Worm (Caenorhabditis elegans): Measurements from ENCODE around the gene C37H5.14.
A peak's percentile ranks its signal among the peaks of the same experiment; 100 is the strongest.

C37H5.14 gene

DNA sequence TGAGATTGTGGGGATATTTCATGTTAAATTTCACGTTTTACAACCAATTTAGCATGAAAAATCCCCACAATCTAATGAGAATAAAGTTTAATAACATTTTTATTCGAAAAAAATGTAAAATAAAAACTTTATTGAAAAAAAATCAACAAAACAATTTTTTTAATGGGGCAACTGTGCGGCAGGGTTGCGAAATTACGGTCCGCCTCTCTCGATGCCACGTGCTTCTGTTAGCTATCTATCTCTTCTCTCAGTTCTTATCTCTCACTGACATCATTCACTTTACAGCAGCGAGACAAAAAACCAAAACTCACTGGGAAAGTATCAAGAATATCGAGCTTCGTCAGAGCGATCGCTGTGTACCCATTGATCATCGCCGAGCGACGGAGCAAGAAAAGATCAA, 13.6 kb downstream of the C37H5.14 start:
- TF ChIP-seq ztf-4 (tag; optimal IDR thresholded peaks at IDR 0.05) (peak; percentile 50), fos-1 (tag; optimal IDR thresholded peaks at IDR 0.05) (peak; percentile 15), mab-5 (tag; optimal IDR thresholded peaks at IDR 0.05) (no peak), nhr-25 (tag; optimal IDR thresholded peaks at IDR 0.05) (peak; percentile 32), lsy-2 (tag; optimal IDR thresholded peaks at IDR 0.05) (peak in 1 of 2 experiments; percentile 12), lin-13 (GFP tag; optimal IDR thresholded peaks at IDR 0.05) (no peak), mdl-1 (tag; optimal IDR thresholded peaks at IDR 0.05) (peak in 1 of 2 experiments; percentile 22), crh-2 (tag; optimal IDR thresholded peaks at IDR 0.05) (peak; percentile 28), C34F6.9 (tag; optimal IDR thresholded peaks at IDR 0.05) (peak; percentile 10), nhr-129 (tag; optimal IDR thresholded peaks at IDR 0.05) (peak; percentile 38)

DNA sequence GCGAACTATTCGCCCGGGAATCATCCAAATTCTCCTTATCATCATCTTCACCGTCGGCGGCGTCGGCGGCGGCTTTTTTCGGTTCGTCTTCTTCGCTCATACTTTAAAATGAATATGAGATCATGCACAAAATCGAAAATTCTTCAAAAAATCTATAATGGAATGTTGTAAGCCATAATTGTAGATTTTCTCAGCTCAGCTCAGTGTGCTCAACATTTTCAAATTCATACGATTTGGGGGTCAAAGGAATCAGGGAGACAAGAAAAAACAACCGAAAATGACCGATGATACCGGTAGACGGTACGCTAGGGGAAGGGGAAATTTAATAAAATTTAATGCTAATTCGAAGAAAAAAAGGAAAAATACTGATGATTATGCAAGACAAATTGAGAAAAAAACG, 15.6 kb downstream of the C37H5.14 start, which contains the start of gene ccep-97:
ccep-97 (minus strand) TSS at position 101 of the 400 bp plus-strand sequence.
- TF ChIP-seq lin-13 (GFP tag; optimal IDR thresholded peaks at IDR 0.05) (no peak), elt-1 (tag; optimal IDR thresholded peaks at IDR 0.05) (no peak), sma-3 (GFP tag; optimal IDR thresholded peaks at IDR 0.05) (no peak), blmp-1 (tag; optimal IDR thresholded peaks at IDR 0.05; ENCODE audit: insufficient read depth) (no peak), ztf-11 (tag; optimal IDR thresholded peaks at IDR 0.05) (no peak)

DNA sequence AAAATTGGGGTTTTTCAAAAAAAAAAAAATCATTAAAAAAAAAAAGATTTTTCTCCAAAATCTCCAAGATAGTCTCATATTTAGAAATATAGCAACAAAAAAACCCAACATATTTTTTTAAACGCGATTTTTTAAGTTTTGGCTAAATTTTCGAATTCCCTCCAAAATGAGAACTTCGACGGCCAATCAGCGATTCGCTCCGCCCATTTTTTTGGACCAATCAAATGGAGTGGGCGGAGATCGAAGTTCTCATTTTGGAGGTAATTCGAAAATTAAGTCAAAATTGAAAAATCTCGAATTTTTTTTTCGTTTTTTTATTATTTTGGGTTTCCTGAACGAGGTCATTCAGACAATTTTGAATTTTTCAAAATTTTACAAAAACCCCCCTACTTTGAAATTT, 20.4 kb downstream of the C37H5.14 start:
- TF ChIP-seq nhr-23 (tag; optimal IDR thresholded peaks at IDR 0.05) (no peak), blmp-1 (tag; optimal IDR thresholded peaks at IDR 0.05; ENCODE audit: insufficient read depth) (no peak), ama-1 (optimal IDR thresholded peaks at IDR 0.05) (no peak), mab-5 (tag; optimal IDR thresholded peaks at IDR 0.05) (no peak), sma-3 (GFP tag; optimal IDR thresholded peaks at IDR 0.05) (no peak), F13H6.1 (tag; optimal IDR thresholded peaks at IDR 0.05) (no peak), mdl-1 (tag; optimal IDR thresholded peaks at IDR 0.05) (no peak), ztf-4 (tag; optimal IDR thresholded peaks at IDR 0.05) (no peak), elt-1 (tag; optimal IDR thresholded peaks at IDR 0.05) (no peak), ztf-1 (GFP tag; conservative IDR thresholded peaks at IDR 0.05) (no peak), lin-39 (tag; optimal IDR thresholded peaks at IDR 0.05) (no peak), peb-1 (tag; optimal IDR thresholded peaks at IDR 0.05) (no peak), lin-11 (tag; optimal IDR thresholded peaks at IDR 0.05) (no peak), egl-27 (tag; optimal IDR thresholded peaks at IDR 0.05) (no peak), nhr-237 (tag; optimal IDR thresholded peaks at IDR 0.05) (no peak)

DNA sequence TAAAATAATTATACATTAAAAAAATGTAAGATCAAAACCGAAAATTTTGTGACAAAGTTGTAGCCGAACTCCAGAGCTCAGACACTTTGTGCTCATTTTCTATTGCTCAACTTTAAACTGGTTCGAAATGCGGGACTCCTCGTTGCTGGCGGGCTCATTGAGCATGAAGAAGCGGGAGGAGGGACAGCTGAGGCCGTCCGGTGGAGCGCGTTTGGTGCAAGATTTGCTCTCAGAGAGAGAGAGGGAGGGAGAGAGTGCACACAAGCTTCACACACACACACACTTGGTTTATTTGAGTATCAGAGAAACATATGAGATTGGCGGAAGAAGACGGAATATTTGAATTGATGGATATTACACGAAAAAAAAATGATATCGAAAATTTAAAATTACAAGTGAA, 23.5 kb downstream of the C37H5.14 start:
- TF ChIP-seq nhr-25 (tag; optimal IDR thresholded peaks at IDR 0.05), result no peak
- TF ChIP-seq nhr-21 (tag; optimal IDR thresholded peaks at IDR 0.05), result no peak
- TF ChIP-seq crh-2 (tag; optimal IDR thresholded peaks at IDR 0.05), result peak; percentile 8
- TF ChIP-seq Y55F3AM.14 (GFP tag; optimal IDR thresholded peaks at IDR 0.05), result peak; percentile 31
- TF ChIP-seq ceh-16 (tag; optimal IDR thresholded peaks at IDR 0.05), result no peak
- no peak for TF ChIP-seq mdl-1 (tag; optimal IDR thresholded peaks at IDR 0.05)
- no peak for TF ChIP-seq blmp-1 (tag; optimal IDR thresholded peaks at IDR 0.05; ENCODE audit: insufficient read depth)
- TF ChIP-seq egl-27 (tag; optimal IDR thresholded peaks at IDR 0.05), result no peak
- peak; percentile 49 for TF ChIP-seq F13H6.1 (tag; optimal IDR thresholded peaks at IDR 0.05)
- TF ChIP-seq sma-3 (GFP tag; optimal IDR thresholded peaks at IDR 0.05), result no peak
- TF ChIP-seq unc-62 (GFP tag; optimal IDR thresholded peaks at IDR 0.05), result no peak
- peak; percentile 81 for TF ChIP-seq unc-55 (GFP tag; optimal IDR thresholded peaks at IDR 0.05)
- peak; percentile 41 for TF ChIP-seq lin-11 (tag; optimal IDR thresholded peaks at IDR 0.05)
- no peak for TF ChIP-seq ama-1 (optimal IDR thresholded peaks at IDR 0.05)
- peak; percentile 76 for TF ChIP-seq C34F6.9 (tag; optimal IDR thresholded peaks at IDR 0.05)
- TF ChIP-seq zag-1 (tag; optimal IDR thresholded peaks at IDR 0.05), result peak; percentile 59
- no peak for TF ChIP-seq nhr-6 (tag; optimal IDR thresholded peaks at IDR 0.05)
- TF ChIP-seq nhr-129 (tag; optimal IDR thresholded peaks at IDR 0.05), result peak; percentile 67
- no peak for TF ChIP-seq nhr-12 (tag; optimal IDR thresholded peaks at IDR 0.05)
- TF ChIP-seq lsy-2 (tag; optimal IDR thresholded peaks at IDR 0.05), result peak in 1 of 2 experiments; percentile 55
- peak; percentile 48 for TF ChIP-seq lin-13 (GFP tag; optimal IDR thresholded peaks at IDR 0.05)

DNA sequence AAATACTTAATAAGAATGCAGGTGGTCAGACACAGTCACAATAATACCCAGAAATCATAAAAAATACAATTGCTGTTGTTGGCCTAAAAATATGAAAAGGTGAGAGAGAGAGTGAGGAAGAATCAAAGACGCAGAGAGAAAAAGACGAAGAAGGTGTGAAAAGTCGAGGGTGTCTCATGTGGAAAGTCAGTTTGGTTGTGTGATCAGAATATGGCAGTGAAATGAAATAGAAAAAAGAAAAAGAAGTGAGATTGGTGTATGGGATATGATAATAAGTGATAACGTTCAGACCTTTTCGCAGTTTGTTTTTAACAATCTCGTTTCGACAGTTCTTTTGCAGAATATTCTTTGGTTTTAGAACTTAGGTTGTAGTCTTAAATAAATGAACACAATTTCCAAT, 27.3 kb downstream of the C37H5.14 start:
- no peak for TF ChIP-seq ceh-16 (tag; optimal IDR thresholded peaks at IDR 0.05)
- peak; percentile 1 for TF ChIP-seq blmp-1 (tag; optimal IDR thresholded peaks at IDR 0.05; ENCODE audit: insufficient read depth)
- peak; percentile 22 for TF ChIP-seq ztf-4 (tag; optimal IDR thresholded peaks at IDR 0.05)

DNA sequence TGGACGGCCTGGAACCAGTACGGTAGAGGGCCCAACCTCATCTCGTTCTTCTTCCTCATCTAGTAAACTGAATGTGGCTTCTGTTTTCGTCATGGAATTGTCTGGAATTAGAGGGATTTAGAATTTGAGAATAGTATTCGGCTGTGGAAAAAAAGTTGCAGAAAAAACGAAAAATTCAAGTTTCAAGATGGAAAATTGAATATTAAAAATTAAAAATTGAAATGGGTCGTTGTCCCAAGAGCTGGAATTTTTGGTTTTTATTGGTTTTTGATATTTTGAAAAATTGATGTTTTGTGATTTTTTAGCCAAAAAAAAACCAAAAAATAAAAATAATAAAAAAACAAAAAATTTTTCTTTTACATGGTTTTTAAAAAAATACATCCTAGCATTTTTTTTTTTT, 28.3 kb downstream of the C37H5.14 start, which contains the start of gene R02F11.3:
R02F11.3 (minus strand) TSS at position 101 of the 400 bp plus-strand sequence.
- TF ChIP-seq lin-39 (tag; optimal IDR thresholded peaks at IDR 0.05) (no peak), nhr-11 (tag; optimal IDR thresholded peaks at IDR 0.05) (no peak), elt-3 (tag; optimal IDR thresholded peaks at IDR 0.05) (no peak), lin-11 (tag; optimal IDR thresholded peaks at IDR 0.05) (no peak), nhr-23 (tag; optimal IDR thresholded peaks at IDR 0.05) (no peak), nhr-21 (tag; optimal IDR thresholded peaks at IDR 0.05) (no peak), snpc-4 (tag; optimal IDR thresholded peaks at IDR 0.05) (no peak), ZK546.5 (tag; optimal IDR thresholded peaks at IDR 0.05) (no peak), gmeb-1 (tag; optimal IDR thresholded peaks at IDR 0.05) (no peak), alr-1 (tag; optimal IDR thresholded peaks at IDR 0.05) (no peak), nhr-129 (tag; optimal IDR thresholded peaks at IDR 0.05) (no peak), ztf-4 (tag; optimal IDR thresholded peaks at IDR 0.05) (no peak)

Measured in whole organism, L2 larva.